Fruit fly (Drosophila melanogaster) whole organism, embryonic: Measurements from ENCODE around the gene MRG15.

Experiments
- Atf3 ChIP-seq: fragments of 200-800 bp; sonication (Bioruptor generic); optimal IDR thresholded peaks from 3 replicates; lab custom pipeline; 2016; ENCODE audit warnings: missing biosample characterization, missing genetic modification characterization
- BEAF-32 ChIP-seq: fragments of 200-800 bp; sonication (Bioruptor generic); optimal IDR thresholded peaks from 3 replicates; lab custom pipeline; 2017; ENCODE audit warnings: missing biosample characterization, missing genetic modification characterization, mild to moderate bottlenecking, moderate library complexity, missing genetic modification reagents
- CG13894 ChIP-seq: fragments of 200-800 bp; sonication (Bioruptor generic); optimal IDR thresholded peaks from 3 replicates; lab custom pipeline; 2018; ENCODE audit warnings: missing biosample characterization, mild to moderate bottlenecking, missing genetic modification characterization, moderate library complexity
- CG15011 ChIP-seq: fragments of 200-800 bp; sonication (Bioruptor generic); optimal IDR thresholded peaks from 3 replicates; lab custom pipeline; 2018; ENCODE audit warnings: missing biosample characterization, mild to moderate bottlenecking, missing genetic modification characterization
- CG17186 ChIP-seq: fragments of 200-800 bp; sonication (Bioruptor generic); optimal IDR thresholded peaks from 3 replicates; lab custom pipeline; 2017; ENCODE audit warnings: missing biosample characterization, missing genetic modification reagents, missing genetic modification characterization
- CG1792 ChIP-seq: fragments of 200-800 bp; sonication (Bioruptor generic); optimal IDR thresholded peaks from 2 replicates; lab custom pipeline; 2016; ENCODE audit warnings: missing biosample characterization, missing genetic modification characterization
- CG34224 ChIP-seq: fragments of 200-800 bp; sonication (Bioruptor generic); IDR thresholded peaks from 3 replicates; pipeline ENCODE4 v1.3.6; 2022; ENCODE audit warnings: missing biosample characterization, missing genetic modification characterization; ENCODE audit not compliant: partially characterized antibody
- CG4617 ChIP-seq: fragments of 200-800 bp; sonication (Bioruptor generic); optimal IDR thresholded peaks from 3 replicates; lab custom pipeline; 2016; ENCODE audit warnings: missing biosample characterization, missing genetic modification characterization, borderline replicate concordance
- CG6791 ChIP-seq: fragments of 200-800 bp; sonication (Bioruptor generic); IDR thresholded peaks from 3 replicates; pipeline ENCODE4 v1.3.6; 2022; ENCODE audit warnings: missing biosample characterization, missing genetic modification characterization; ENCODE audit not compliant: partially characterized antibody
- CG8281 ChIP-seq: fragments of 200-800 bp; sonication (Bioruptor generic); optimal IDR thresholded peaks from 2 replicates; lab custom pipeline; 2018; ENCODE audit warnings: missing biosample characterization, mild to moderate bottlenecking, missing genetic modification characterization, moderate library complexity
- CG9727 ChIP-seq: fragments of 200-800 bp; sonication (Bioruptor generic); optimal IDR thresholded peaks from 3 replicates; lab custom pipeline; 2017; ENCODE audit warnings: missing biosample characterization, mild to moderate bottlenecking, missing genetic modification characterization
- CG9797 ChIP-seq: fragments of 200-800 bp; sonication (Bioruptor generic); optimal IDR thresholded peaks from 3 replicates; lab custom pipeline; 2018; ENCODE audit warnings: missing biosample characterization, mild to moderate bottlenecking, missing genetic modification characterization
- Dll ChIP-seq: fragments of 200-800 bp; sonication (Bioruptor generic); IDR thresholded peaks from 4 replicates; pipeline ENCODE4 v1.3.6; 2022; ENCODE audit warnings: missing biosample characterization, missing genetic modification characterization; ENCODE audit not compliant: partially characterized antibody
- Dp ChIP-seq: fragments of 200-800 bp; sonication (Bioruptor generic); optimal IDR thresholded peaks from 2 replicates; lab custom pipeline; 2018; ENCODE audit warnings: missing biosample characterization, mild to moderate bottlenecking, missing genetic modification characterization, moderate library complexity
- HLH4C ChIP-seq: fragments of 200-800 bp; sonication (Bioruptor generic); IDR thresholded peaks from 3 replicates; pipeline ENCODE4 v1.3.6; 2022; ENCODE audit warnings: missing biosample characterization, missing genetic modification characterization; ENCODE audit not compliant: partially characterized antibody
- Hr3 ChIP-seq: fragments of 200-800 bp; sonication (Bioruptor generic); optimal IDR thresholded peaks from 3 replicates; lab custom pipeline; 2016; ENCODE audit warnings: missing biosample characterization, missing genetic modification characterization
- MBD-R2 ChIP-seq: fragments of 200-800 bp; sonication (Bioruptor generic); IDR thresholded peaks from 2 replicates; pipeline ENCODE4 v1.3.6; 2022; ENCODE audit warnings: missing biosample characterization, missing genetic modification characterization
- MESR4 ChIP-seq: fragments of 200-800 bp; sonication (Bioruptor generic); optimal IDR thresholded peaks from 2 replicates; lab custom pipeline; 2018; ENCODE audit warnings: missing biosample characterization, mild to moderate bottlenecking, missing genetic modification characterization, moderate library complexity
- Med ChIP-seq: fragments of 200-800 bp; sonication (Bioruptor generic); peaks from one replicate; lab custom pipeline; 2016; ENCODE audit warnings: missing biosample characterization, missing genetic modification characterization, mild to moderate bottlenecking, inconsistent platforms, moderate library complexity
- PHDP ChIP-seq: fragments of 200-800 bp; sonication (Bioruptor generic); optimal IDR thresholded peaks from 3 replicates; lab custom pipeline; 2018; ENCODE audit warnings: missing biosample characterization, mild to moderate bottlenecking, missing genetic modification characterization, moderate library complexity
- Scr ChIP-seq: fragments of 200-800 bp; sonication (Bioruptor generic); IDR thresholded peaks from 2 replicates; pipeline ENCODE4 v1.3.6; 2022; ENCODE audit warnings: missing biosample characterization, missing genetic modification characterization; ENCODE audit not compliant: partially characterized antibody
- Sin3A ChIP-seq: fragments of >200 bp; optimal IDR thresholded peaks from 2 replicates; lab custom pipeline; 2018
- Tbp ChIP-seq: fragments of >200 bp; optimal IDR thresholded peaks from 2 replicates; lab custom pipeline; 2018; ENCODE audit warnings: missing biosample characterization, missing genetic modification characterization
- amos ChIP-seq: fragments of 200-800 bp; sonication (Bioruptor generic); IDR thresholded peaks from 2 replicates; pipeline ENCODE4 v1.3.6; 2022; ENCODE audit warnings: missing biosample characterization, missing genetic modification characterization; ENCODE audit not compliant: partially characterized antibody
- ara ChIP-seq: fragments of 200-800 bp; sonication (Bioruptor generic); IDR thresholded peaks from 2 replicates; pipeline ENCODE4 v1.3.6; 2022; ENCODE audit warnings: missing biosample characterization, missing genetic modification characterization
- ato ChIP-seq: fragments of 200-800 bp; sonication (Bioruptor generic); IDR thresholded peaks from 2 replicates; pipeline ENCODE4 v1.3.6; 2022; ENCODE audit warnings: missing biosample characterization, missing genetic modification characterization; ENCODE audit not compliant: partially characterized antibody
- bbx ChIP-seq: fragments of 200-800 bp; sonication (Bioruptor generic); IDR thresholded peaks from 2 replicates; pipeline ENCODE4 v1.3.6; 2022; ENCODE audit warnings: missing biosample characterization, missing genetic modification characterization; ENCODE audit not compliant: partially characterized antibody
- bigmax ChIP-seq: fragments of 200-800 bp; sonication (Bioruptor generic); optimal IDR thresholded peaks from 2 replicates; lab custom pipeline; 2018; ENCODE audit warnings: missing biosample characterization, mild to moderate bottlenecking, missing genetic modification characterization
- cad ChIP-seq: fragments of >200 bp; optimal IDR thresholded peaks from 2 replicates; lab custom pipeline; 2017; ENCODE audit warnings: missing biosample characterization, missing genetic modification characterization
- dm ChIP-seq: fragments of 200-800 bp; sonication (Bioruptor generic); optimal IDR thresholded peaks from 3 replicates; lab custom pipeline; 2016; ENCODE audit warnings: missing biosample characterization, missing genetic modification characterization
- dpn ChIP-seq, 2 experiments: fragments of 200-800 bp; sonication (Bioruptor generic); optimal IDR thresholded peaks; 3 replicates each; lab custom pipeline; 2016; ENCODE audit warnings: missing biosample characterization in 2 of 2, missing genetic modification characterization in 2 of 2
- fd3F ChIP-seq: fragments of 200-800 bp; sonication (Bioruptor generic); optimal IDR thresholded peaks from 2 replicates; lab custom pipeline; 2018; ENCODE audit warnings: missing biosample characterization, mild to moderate bottlenecking, missing genetic modification characterization, moderate library complexity
- gce ChIP-seq: fragments of 200-800 bp; sonication (Bioruptor generic); IDR thresholded peaks from 3 replicates; pipeline ENCODE4 v1.3.6; 2022; ENCODE audit warnings: missing biosample characterization, missing genetic modification characterization
- gfzf ChIP-seq: fragments of 200-800 bp; sonication (Bioruptor generic); optimal IDR thresholded peaks from 2 replicates; lab custom pipeline; 2016; ENCODE audit warnings: missing biosample characterization, mild to moderate bottlenecking, missing genetic modification characterization, moderate library complexity
- lbe ChIP-seq: fragments of 200-800 bp; sonication (Bioruptor generic); optimal IDR thresholded peaks from 2 replicates; lab custom pipeline; 2016; ENCODE audit warnings: missing biosample characterization, mild to moderate bottlenecking, missing genetic modification characterization
- pho ChIP-seq: fragments of 200-800 bp; sonication (Bioruptor generic); optimal IDR thresholded peaks from 2 replicates; lab custom pipeline; 2016; ENCODE audit warnings: missing biosample characterization, missing genetic modification characterization
- pzg ChIP-seq: fragments of 200-800 bp; sonication (Bioruptor generic); optimal IDR thresholded peaks from 3 replicates; lab custom pipeline; 2018; ENCODE audit warnings: missing biosample characterization, mild to moderate bottlenecking, missing genetic modification characterization, moderate library complexity
- sug ChIP-seq: fragments of 200-800 bp; optimal IDR thresholded peaks from 2 replicates; lab custom pipeline; 2019; ENCODE audit warnings: missing biosample characterization, mild to moderate bottlenecking, missing genetic modification characterization, moderate library complexity

Gene MRG15

dm6 chr3R:15277926-15278869, at the start of gene MRG15, which contains the start of gene Tm1 (continued):
- TF ChIP-seq PHDP = no peak
- peak; percentile 78 for TF ChIP-seq BEAF-32
- peak; percentile 61 for TF ChIP-seq CG6791 (GFP tag; lab: Robert Waterston, UW)
- peak; percentile 74; the same call in 1 of the 2 replicates for TF ChIP-seq amos (GFP tag; lab: Robert Waterston, UW)
- TF ChIP-seq bigmax = no peak
- peak; percentile 68 for TF ChIP-seq HLH4C (GFP tag; lab: Robert Waterston, UW)
- TF ChIP-seq dm (GFP tag; lab: Kevin White, UChicago) = no peak
- no peak for TF ChIP-seq ara (GFP tag; lab: Robert Waterston, UW)
- peak; percentile 35 for TF ChIP-seq Med (GFP tag; lab: Kevin White, UChicago)
- peak; percentile 12 for TF ChIP-seq CG9727
- TF ChIP-seq gfzf = peak; percentile 74
- TF ChIP-seq ato (GFP tag; lab: Robert Waterston, UW) = peak; percentile 56
- TF ChIP-seq Dp (GFP tag; lab: Kevin White, UChicago) = peak; percentile 88
- TF ChIP-seq Scr (GFP tag; lab: Robert Waterston, UW) = peak; percentile 73
- no peak for TF ChIP-seq lbe (GFP tag; lab: Kevin White, UChicago)
- TF ChIP-seq sug (tag; lab: Kevin White, UChicago) = peak; percentile 10
- peak; percentile 55 for TF ChIP-seq cad (GFP tag; lab: Kevin White, UChicago)
- TF ChIP-seq CG15011 = no peak
- TF ChIP-seq CG34224 (GFP tag; lab: Robert Waterston, UW) = peak; percentile 54

dm6 chr3R:15320747-15321085, 42.8 kb upstream of the MRG15 start, which contains the start of gene ear:
ear (plus strand) TSS chr3R:15320756.
- 0 out of 2 replicates have a peak, but pooled peaks have one; percentile 7 for TF ChIP-seq bbx (GFP tag; lab: Robert Waterston, UW)
- TF ChIP-seq Tbp = no peak
- peak; percentile 0 for TF ChIP-seq Sin3A (lab: Kevin White, UChicago)
- 0 out of 4 replicates have a peak, but pooled peaks have one; percentile 25 for TF ChIP-seq Dll
- no peak for TF ChIP-seq CG8281 (tag; lab: Kevin White, UChicago)
- TF ChIP-seq dpn (GFP tag; optimal IDR thresholded peaks at IDR 0.05; lab: Kevin White, UChicago) = no peak
- TF ChIP-seq CG4617 (GFP tag; lab: Kevin White, UChicago) = peak; percentile 82
- TF ChIP-seq gfzf = peak; percentile 81
- peak; percentile 48 for TF ChIP-seq MBD-R2 (GFP tag; lab: Robert Waterston, UW)
- TF ChIP-seq gce (GFP tag; lab: Robert Waterston, UW) = no peak
- peak; percentile 50 for TF ChIP-seq pzg (GFP tag; lab: Kevin White, UChicago)
- TF ChIP-seq CG1792 (GFP tag; lab: Kevin White, UChicago) = no peak
- TF ChIP-seq Hr3 (GFP tag; lab: Kevin White, UChicago) = no peak
- no peak for TF ChIP-seq pho (GFP tag; lab: Kevin White, UChicago)
- no peak for TF ChIP-seq CG13894 (tag; lab: Kevin White, UChicago)
- TF ChIP-seq Atf3 = no peak
- peak; percentile 11 for TF ChIP-seq Med (GFP tag; lab: Kevin White, UChicago)
- peak; percentile 55 for TF ChIP-seq CG17186 (GFP tag; lab: Kevin White, UChicago)
- peak; percentile 40 for TF ChIP-seq CG9797
- TF ChIP-seq MESR4 = peak; percentile 87
- TF ChIP-seq fd3F (GFP tag; lab: Kevin White, UChicago) = no peak
